Worm (Caenorhabditis elegans): Measurements from ENCODE around the gene F10G7.9.

DNA sequence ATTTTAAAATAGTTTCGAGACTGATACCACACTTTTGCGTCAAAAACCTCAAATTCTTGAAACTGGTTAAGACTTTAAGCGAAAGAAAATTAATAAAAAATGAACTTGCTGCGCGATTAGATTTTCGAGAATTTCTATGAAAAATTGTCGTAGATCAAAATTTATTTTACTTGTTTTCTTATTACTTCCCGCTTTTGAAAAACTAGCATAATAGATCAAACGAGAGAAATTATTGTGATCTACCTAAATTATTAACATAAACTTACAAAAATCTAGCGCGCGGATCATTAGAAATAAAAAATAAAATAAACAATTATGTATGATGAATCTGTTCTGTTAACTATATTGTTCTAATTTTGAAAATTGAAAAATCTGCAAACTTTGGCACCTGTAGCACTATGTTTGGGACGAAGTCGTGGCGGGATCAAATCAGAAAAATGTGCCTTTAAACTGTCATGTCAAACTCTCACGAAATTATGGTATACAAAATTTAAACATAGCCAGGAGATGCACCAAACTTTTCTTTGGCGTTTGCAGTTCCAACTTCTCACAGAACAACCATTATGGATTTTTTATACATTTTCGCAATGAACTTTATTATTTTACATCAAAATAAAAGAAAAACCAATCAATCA is 20.6 kb upstream of the F10G7.9 start:
- no peak for TF ChIP-seq nhr-11 (tag; optimal IDR thresholded peaks at IDR 0.05)
- no peak for TF ChIP-seq K09A11.1 (tag; optimal IDR thresholded peaks at IDR 0.05; ENCODE audit: insufficient read depth)
- no peak for TF ChIP-seq ref-2 (tag; optimal IDR thresholded peaks at IDR 0.05)
- no peak for TF ChIP-seq npax-4 (tag; optimal IDR thresholded peaks at IDR 0.05)
- no peak for TF ChIP-seq ama-1 (optimal IDR thresholded peaks at IDR 0.05)
- no peak for TF ChIP-seq ceh-9 (tag; optimal IDR thresholded peaks at IDR 0.05)
- no peak for TF ChIP-seq nfya-1 (tag; optimal IDR thresholded peaks at IDR 0.05)
- no peak for TF ChIP-seq ceh-2 (tag; optimal IDR thresholded peaks at IDR 0.05)
- TF ChIP-seq F13H6.1 (tag; optimal IDR thresholded peaks at IDR 0.05), result no peak
- no peak for TF ChIP-seq ceh-30 (tag; optimal IDR thresholded peaks at IDR 0.05)
- no peak for TF ChIP-seq pqm-1 (tag; optimal IDR thresholded peaks at IDR 0.05)
- TF ChIP-seq hlh-6 (tag; optimal IDR thresholded peaks at IDR 0.05), result no peak
